Fruit fly (Drosophila melanogaster) whole organism, adult: Measurements from ENCODE around the gene asl.

Experiments
- CG11617 ChIP-seq: fragments of 200-800 bp; sonication (Bioruptor generic); optimal IDR thresholded peaks from 2 replicates; lab custom pipeline; 2017; ENCODE audit warnings: mild to moderate bottlenecking, missing biosample characterization, missing genetic modification reagents, missing genetic modification characterization
- CG12768 ChIP-seq: fragments of 200-800 bp; sonication (Bioruptor generic); optimal IDR thresholded peaks from 2 replicates; lab custom pipeline; 2017; ENCODE audit warnings: missing biosample characterization, missing genetic modification characterization, mild to moderate bottlenecking, moderate library complexity, missing genetic modification reagents
- CG1620 ChIP-seq: fragments of 200-800 bp; sonication (Bioruptor generic); optimal IDR thresholded peaks from 2 replicates; lab custom pipeline; 2016; ENCODE audit warnings: missing biosample characterization, missing genetic modification characterization
- CG33017 ChIP-seq: fragments of 200-800 bp; sonication (Bioruptor generic); optimal IDR thresholded peaks from 2 replicates; lab custom pipeline; 2018; ENCODE audit warnings: missing biosample characterization, mild to moderate bottlenecking, missing genetic modification characterization, moderate library complexity
- CG5204 ChIP-seq: fragments of 200-800 bp; sonication (Bioruptor generic); optimal IDR thresholded peaks from 2 replicates; lab custom pipeline; 2016; ENCODE audit warnings: missing biosample characterization, missing genetic modification characterization
- CG7045 ChIP-seq: fragments of 200-800 bp; sonication (Bioruptor generic); optimal IDR thresholded peaks from 2 replicates; lab custom pipeline; 2017; ENCODE audit warnings: missing biosample characterization, mild to moderate bottlenecking, missing genetic modification characterization
- Mnt ChIP-seq: fragments of 200-800 bp; sonication (Bioruptor generic); optimal IDR thresholded peaks from 2 replicates; lab custom pipeline; 2016; ENCODE audit warnings: missing biosample characterization, mild to moderate bottlenecking, missing genetic modification characterization
- cic ChIP-seq: fragments of 200-800 bp; sonication (Bioruptor generic); optimal IDR thresholded peaks from 2 replicates; lab custom pipeline; 2017; ENCODE audit warnings: missing biosample characterization, mild to moderate bottlenecking, missing genetic modification characterization, moderate library complexity
- cnc ChIP-seq, 2 experiments: fragments of >200 bp; optimal IDR thresholded peaks; 2 replicates each; lab custom pipeline; 2017
- kay ChIP-seq: fragments of 200-800 bp; sonication (Bioruptor generic); peaks from one replicate; lab custom pipeline; 2016; ENCODE audit warnings: missing biosample characterization, missing genetic modification characterization, borderline replicate concordance
- ovo ChIP-seq: fragments of 200-800 bp; sonication (Bioruptor generic); optimal IDR thresholded peaks from 2 replicates; lab custom pipeline; 2016; ENCODE audit warnings: missing biosample characterization, missing genetic modification characterization
- tj ChIP-seq: fragments of 200-800 bp; sonication (Bioruptor generic); optimal IDR thresholded peaks from 3 replicates; lab custom pipeline; 2017; ENCODE audit warnings: missing biosample characterization, mild to moderate bottlenecking, missing genetic modification characterization, moderate library complexity
- toe ChIP-seq: fragments of 200-800 bp; sonication (Bioruptor generic); optimal IDR thresholded peaks from 2 replicates; lab custom pipeline; 2016; ENCODE audit warnings: missing biosample characterization, missing genetic modification characterization

dm6 chr3R:5606477-5606876 lies at the start of gene asl:
- TF ChIP-seq CG7045 (GFP tag; lab: Kevin White, UChicago) (peak; percentile 44), cic (peak; percentile 25), cnc (optimal IDR thresholded peaks at IDR 0.05; lab: Kevin White, UChicago) (no peak), kay (no peak), CG12768 (GFP tag; lab: Kevin White, UChicago) (peak; percentile 11), ovo (no peak), toe (GFP tag; lab: Kevin White, UChicago) (no peak), CG5204 (GFP tag; lab: Kevin White, UChicago) (no peak), Mnt (GFP tag; lab: Kevin White, UChicago) (peak; percentile 59), CG33017 (tag; lab: Kevin White, UChicago) (peak; percentile 52), tj (GFP tag; lab: Kevin White, UChicago) (no peak), CG11617 (GFP tag; lab: Kevin White, UChicago) (peak; percentile 43), CG1620 (GFP tag; lab: Kevin White, UChicago) (peak; percentile 45)
